Fruit fly (Drosophila melanogaster) whole organism, pupa: Measurements from ENCODE around the gene Unr.

Experiments used
- CG10348 ChIP-seq: fragments of 200-800 bp; sonication (Bioruptor generic); IDR thresholded peaks from 2 replicates; pipeline ENCODE4 v1.3.6; 2022; ENCODE audit warnings: missing biosample characterization, missing genetic modification characterization
- CG12605 ChIP-seq: fragments of 200-800 bp; sonication (Bioruptor generic); IDR thresholded peaks from 2 replicates; pipeline ENCODE4 v1.3.6; 2022; ENCODE audit warnings: missing biosample characterization, missing genetic modification characterization
- CG13204 ChIP-seq: fragments of 200-800 bp; sonication (Bioruptor generic); optimal IDR thresholded peaks from 2 replicates; lab custom pipeline; 2018; ENCODE audit warnings: missing biosample characterization, mild to moderate bottlenecking, missing genetic modification characterization, moderate library complexity
- CG14655 ChIP-seq: fragments of 200-800 bp; sonication (Bioruptor generic); optimal IDR thresholded peaks from 3 replicates; lab custom pipeline; 2017; ENCODE audit warnings: mild to moderate bottlenecking, missing biosample characterization, missing genetic modification reagents, missing genetic modification characterization
- CG15710 ChIP-seq: fragments of 200-800 bp; sonication (Bioruptor generic); optimal IDR thresholded peaks from 2 replicates; lab custom pipeline; 2018; ENCODE audit warnings: missing biosample characterization, mild to moderate bottlenecking, missing genetic modification characterization, moderate library complexity
- CG17806 ChIP-seq: fragments of 200-800 bp; sonication (Bioruptor generic); optimal IDR thresholded peaks from 2 replicates; lab custom pipeline; 2018; ENCODE audit warnings: missing biosample characterization, mild to moderate bottlenecking, missing genetic modification characterization, moderate library complexity
- CG32121 ChIP-seq: fragments of 200-800 bp; sonication (Bioruptor generic); IDR thresholded peaks from 2 replicates; pipeline ENCODE4 v1.3.6; 2022; ENCODE audit warnings: missing biosample characterization, missing genetic modification characterization
- CG34367 ChIP-seq: fragments of 200-800 bp; sonication (Bioruptor generic); optimal IDR thresholded peaks from 2 replicates; lab custom pipeline; 2018; ENCODE audit warnings: missing biosample characterization, mild to moderate bottlenecking, missing genetic modification characterization
- CG4496 ChIP-seq: fragments of 200-800 bp; sonication (Bioruptor generic); IDR thresholded peaks from 3 replicates; pipeline ENCODE4 v1.3.6; 2022; ENCODE audit warnings: missing biosample characterization, missing genetic modification characterization
- CG8159 ChIP-seq: fragments of 200-800 bp; sonication (Bioruptor generic); optimal IDR thresholded peaks from 3 replicates; lab custom pipeline; 2018; ENCODE audit warnings: missing biosample characterization, mild to moderate bottlenecking, missing genetic modification characterization, moderate library complexity
- CG8301 ChIP-seq: fragments of 200-800 bp; sonication (Bioruptor generic); optimal IDR thresholded peaks from 2 replicates; lab custom pipeline; 2018; ENCODE audit warnings: missing biosample characterization, mild to moderate bottlenecking, missing genetic modification characterization
- CG9948 ChIP-seq: fragments of 200-800 bp; sonication (Bioruptor generic); optimal IDR thresholded peaks from 2 replicates; lab custom pipeline; 2018; ENCODE audit warnings: missing biosample characterization, mild to moderate bottlenecking, missing genetic modification characterization, moderate library complexity
- D1 ChIP-seq: fragments of 200-800 bp; sonication (Bioruptor generic); optimal IDR thresholded peaks from 2 replicates; lab custom pipeline; 2018; ENCODE audit warnings: missing biosample characterization, mild to moderate bottlenecking, missing genetic modification characterization, moderate library complexity
- EcR ChIP-seq: fragments of 200-800 bp; sonication (Bioruptor generic); optimal IDR thresholded peaks from 3 replicates; lab custom pipeline; 2019; ENCODE audit warnings: missing biosample characterization, missing genetic modification characterization, mild to moderate bottlenecking, moderate library complexity, missing genetic modification reagents
- Ets98B ChIP-seq: fragments of 200-800 bp; sonication (Bioruptor generic); IDR thresholded peaks from 2 replicates; pipeline ENCODE4 v1.3.6; 2022; ENCODE audit warnings: missing biosample characterization, missing genetic modification characterization
- Pif1A ChIP-seq: fragments of 200-800 bp; sonication (Bioruptor generic); optimal IDR thresholded peaks from 3 replicates; lab custom pipeline; 2016; ENCODE audit warnings: missing biosample characterization, missing genetic modification characterization
- Pif1B ChIP-seq: fragments of 200-800 bp; sonication (Bioruptor generic); optimal IDR thresholded peaks from 3 replicates; lab custom pipeline; 2016; ENCODE audit warnings: missing biosample characterization, missing genetic modification characterization
- Snoo ChIP-seq: fragments of 200-800 bp; sonication (Bioruptor generic); optimal IDR thresholded peaks from 3 replicates; lab custom pipeline; 2017; ENCODE audit warnings: missing biosample characterization, mild to moderate bottlenecking, missing genetic modification characterization, inconsistent platforms
- fd96Ca ChIP-seq: fragments of 200-800 bp; sonication (Bioruptor generic); IDR thresholded peaks from 3 replicates; pipeline ENCODE4 v1.3.6; 2022; ENCODE audit warnings: missing biosample characterization, missing genetic modification characterization
- gl ChIP-seq: fragments of 200-800 bp; sonication (Bioruptor generic); optimal IDR thresholded peaks from 2 replicates; lab custom pipeline; 2018; ENCODE audit warnings: missing biosample characterization, mild to moderate bottlenecking, missing genetic modification characterization
- rn ChIP-seq: fragments of 200-800 bp; sonication (Bioruptor generic); IDR thresholded peaks from 2 replicates; pipeline ENCODE4 v1.3.6; 2022; ENCODE audit warnings: missing biosample characterization, missing genetic modification characterization

The Unr gene

dm6 chr3L:8393549-8393948 is 48.6 kb downstream of the Unr start, which contains the start of gene Jon66Cii:
TSS of gene Jon66Cii (minus strand) at chr3L:8393649.
- TF ChIP-seq Snoo (tag; lab: Kevin White, UChicago) (no peak), CG13204 (GFP tag; lab: Kevin White, UChicago) (no peak), CG10348 (GFP tag; lab: Robert Waterston, UW) (no peak)

- TF ChIP-seq CG9948 (tag; lab: Kevin White, UChicago) = no peak
- TF ChIP-seq Pif1A (GFP tag; lab: Kevin White, UChicago) = no peak
- no peak for TF ChIP-seq CG15710 (tag; lab: Kevin White, UChicago)
- TF ChIP-seq Snoo (tag; lab: Kevin White, UChicago) = no peak
- TF ChIP-seq EcR (GFP tag; lab: Kevin White, UChicago) = no peak
- TF ChIP-seq CG12605 (GFP tag; lab: Robert Waterston, UW) = no peak
- TF ChIP-seq CG8159 (tag; lab: Kevin White, UChicago) = no peak
- TF ChIP-seq D1 = no peak
- TF ChIP-seq CG10348 (GFP tag; lab: Robert Waterston, UW) = no peak
- TF ChIP-seq Pif1B (GFP tag; lab: Kevin White, UChicago) = no peak
- TF ChIP-seq gl = no peak
- no peak for TF ChIP-seq rn (GFP tag; lab: Robert Waterston, UW)
- TF ChIP-seq CG14655 (GFP tag; lab: Kevin White, UChicago) = no peak
- TF ChIP-seq CG17806 (tag; lab: Kevin White, UChicago) = no peak
- TF ChIP-seq, all 21 proteins: peak for 0
These were observed 50.9 kb downstream of the Unr start, which contains the start of gene Jon66Ci for dm6 chr3L:8391240-8391639. TSS of gene Jon66Ci (plus strand) at chr3L:8391540.

dm6 chr3L:8385055-8385454 is 57.1 kb downstream of the Unr start:
- TF ChIP-seq CG32121 (GFP tag; lab: Robert Waterston, UW) = peak; percentile 13; the same call in 1 of the 2 replicates
- TF ChIP-seq CG12605 (GFP tag; lab: Robert Waterston, UW) = peak; percentile 63; the same call in 1 of the 2 replicates
- peak; percentile 86 for TF ChIP-seq Pif1A (GFP tag; lab: Kevin White, UChicago)
- TF ChIP-seq CG8301 = peak; percentile 91
- TF ChIP-seq CG34367 (tag; lab: Kevin White, UChicago) = peak; percentile 81
- peak; percentile 93 for TF ChIP-seq CG14655 (GFP tag; lab: Kevin White, UChicago)
- no peak for TF ChIP-seq EcR (GFP tag; lab: Kevin White, UChicago)
- peak; percentile 86 for TF ChIP-seq CG9948 (tag; lab: Kevin White, UChicago)
- no peak for TF ChIP-seq CG10348 (GFP tag; lab: Robert Waterston, UW)
- TF ChIP-seq CG15710 (tag; lab: Kevin White, UChicago) = peak; percentile 86
- peak; percentile 67 for TF ChIP-seq Snoo (tag; lab: Kevin White, UChicago)
- TF ChIP-seq CG8159 (tag; lab: Kevin White, UChicago) = peak; percentile 90
- peak; percentile 69 for TF ChIP-seq D1
- TF ChIP-seq gl = peak; percentile 44
- TF ChIP-seq CG4496 (GFP tag; lab: Robert Waterston, UW) = peak; percentile 41; the same call in 2 of the 3 replicates
- TF ChIP-seq Ets98B (GFP tag; lab: Robert Waterston, UW) = peak; percentile 64
- TF ChIP-seq CG17806 (tag; lab: Kevin White, UChicago) = peak; percentile 79
- no peak for TF ChIP-seq rn (GFP tag; lab: Robert Waterston, UW)
- TF ChIP-seq CG13204 (GFP tag; lab: Kevin White, UChicago) = peak; percentile 54
- TF ChIP-seq Pif1B (GFP tag; lab: Kevin White, UChicago) = peak; percentile 85
- peak; percentile 79 for TF ChIP-seq fd96Ca (GFP tag; lab: Robert Waterston, UW)

- no peak for TF ChIP-seq Snoo (tag; lab: Kevin White, UChicago)
- TF ChIP-seq CG12605 (GFP tag; lab: Robert Waterston, UW) = no peak
- no peak for TF ChIP-seq rn (GFP tag; lab: Robert Waterston, UW)
- TF ChIP-seq Pif1A (GFP tag; lab: Kevin White, UChicago) = peak; percentile 43
- no peak for TF ChIP-seq CG13204 (GFP tag; lab: Kevin White, UChicago)
- peak; percentile 21 for TF ChIP-seq CG14655 (GFP tag; lab: Kevin White, UChicago)
- TF ChIP-seq Pif1B (GFP tag; lab: Kevin White, UChicago) = peak; percentile 12
- TF ChIP-seq Ets98B (GFP tag; lab: Robert Waterston, UW) = 0 out of 2 replicates have a peak, but pooled peaks have one; percentile 14
- TF ChIP-seq CG8159 (tag; lab: Kevin White, UChicago) = no peak
- TF ChIP-seq CG32121 (GFP tag; lab: Robert Waterston, UW) = no peak
- peak; percentile 32 for TF ChIP-seq CG8301
- TF ChIP-seq CG10348 (GFP tag; lab: Robert Waterston, UW) = 0 out of 2 replicates have a peak, but pooled peaks have one; percentile 13
- no peak for TF ChIP-seq gl
- no peak for TF ChIP-seq CG15710 (tag; lab: Kevin White, UChicago)
- TF ChIP-seq fd96Ca (GFP tag; lab: Robert Waterston, UW) = peak; percentile 30; the same call in 1 of the 3 replicates
- TF ChIP-seq, all 21 proteins: peak for 7
These were observed 58.2 kb downstream of the Unr start for dm6 chr3L:8383968-8384367.
